Worm (Caenorhabditis elegans) whole organism, L4/young adult: ENCODE data around the gene ZK1307.9.

Experiments
- W03F9.2 ChIP-seq: fragments of 150-350 bp; optimal IDR thresholded peaks from 2 replicates; lab custom pipeline; 2014; ENCODE audit warnings: missing biosample characterization, missing genetic modification characterization
- dao-5 ChIP-seq: sonication (generic microtip); optimal IDR thresholded peaks from 2 replicates; lab custom pipeline; 2016; ENCODE audit warnings: missing genotype, missing genetic modification characterization, moderate library complexity, missing compliant biosample characterization
- him-1 ChIP-seq: sonication (generic microtip); optimal IDR thresholded peaks from 2 replicates; lab custom pipeline; 2016; ENCODE audit warnings: missing genotype, missing genetic modification reagents, missing genetic modification characterization, missing compliant biosample characterization

DNA sequence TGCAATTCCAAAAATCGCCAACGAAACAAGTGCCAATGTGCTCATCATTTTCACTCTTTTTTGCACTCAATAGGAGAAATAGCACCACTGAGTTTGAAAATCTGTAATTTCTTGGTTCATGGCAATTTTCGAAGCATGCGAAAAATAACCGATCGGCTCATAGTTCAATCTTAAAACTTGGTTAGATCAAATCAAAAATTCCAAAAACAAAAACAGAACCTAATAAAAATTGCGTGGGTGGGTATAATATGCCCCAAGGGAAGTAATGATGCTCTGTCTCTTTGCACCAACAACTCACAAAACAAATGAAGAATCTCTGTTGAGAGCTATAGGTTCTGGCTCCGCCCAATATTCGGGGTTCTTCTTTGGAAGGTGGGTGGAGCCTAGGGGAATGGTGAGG lies 42.5 kb downstream of the ZK1307.9 start, which contains the start of gene nlp-11:
- TF ChIP-seq him-1 (tag; lab: Kevin White, UChicago) (no peak), W03F9.2 (tag; lab: Kevin White, UChicago) (no peak), dao-5 (tag; lab: Kevin White, UChicago) (no peak)
